Fruit fly (Drosophila melanogaster): ENCODE measurements around the gene CG3168.
A peak's percentile ranks its signal among the peaks of the same experiment; 100 is the strongest.

Gene CG3168

dm6 chrX:6678635-6679501, 60.9 kb downstream of the CG3168 start, which contains the start of gene ND-ASHI (continued):
- TF ChIP-seq CG4282 (GFP tag; optimal IDR thresholded peaks at IDR 0.05) (peak; percentile 68), CG12942 (GFP tag; optimal IDR thresholded peaks at IDR 0.05) (peak; percentile 87), CG6689 (GFP tag; IDR thresholded peaks at IDR 0.05) (peak; percentile 93), CG8765 (GFP tag; IDR thresholded peaks at IDR 0.05) (peak; percentile 94), CG6175 (GFP tag; IDR thresholded peaks at IDR 0.05) (peak; percentile 92), gsb-n (tag; optimal IDR thresholded peaks at IDR 0.05) (peak; percentile 84), C15 (GFP tag; IDR thresholded peaks at IDR 0.05) (peak; percentile 94), hb (GFP tag; IDR thresholded peaks at IDR 0.05; ENCODE audit: partially characterized antibody) (no peak), toy (GFP tag; IDR thresholded peaks at IDR 0.05) (peak; percentile 94), Pdp1 (GFP tag; optimal IDR thresholded peaks at IDR 0.05) (peak; percentile 95), Ssrp (tag; optimal IDR thresholded peaks at IDR 0.05) (peak; percentile 84), CG14050 (GFP tag; IDR thresholded peaks at IDR 0.05) (peak; percentile 94), Mad (GFP tag; optimal IDR thresholded peaks at IDR 0.05) (peak; percentile 89), CG13123 (GFP tag; optimal IDR thresholded peaks at IDR 0.05) (peak; percentile 75), cato (GFP tag; optimal IDR thresholded peaks at IDR 0.05; ENCODE audit: borderline replicate concordance) (peak; percentile 69), crc (GFP tag; optimal IDR thresholded peaks at IDR 0.05) (peak; percentile 85), CG4820 (GFP tag; optimal IDR thresholded peaks at IDR 0.05) (peak; percentile 93), CG6654 (GFP tag; optimal IDR thresholded peaks at IDR 0.05) (peak; percentile 83), Meics (GFP tag; optimal IDR thresholded peaks at IDR 0.05) (peak; percentile 97), corto (GFP tag; optimal IDR thresholded peaks at IDR 0.05) (peak; percentile 84), az2 (GFP tag; optimal IDR thresholded peaks at IDR 0.05) (peak; percentile 92), abd-A (tag; optimal IDR thresholded peaks at IDR 0.05) (no peak), trem (tag; optimal IDR thresholded peaks at IDR 0.05) (peak; percentile 70), CG11695 (GFP tag; IDR thresholded peaks at IDR 0.05) (peak; percentile 94), pros (GFP tag; optimal IDR thresholded peaks at IDR 0.05) (no peak), zen2 (GFP tag; IDR thresholded peaks at IDR 0.05; ENCODE audit: partially characterized antibody) (no peak), en (GFP tag; optimal IDR thresholded peaks at IDR 0.05) (peak; percentile 74), sim (GFP tag; IDR thresholded peaks at IDR 0.05) (peak; percentile 77), CG1647 (GFP tag; optimal IDR thresholded peaks at IDR 0.05) (peak; percentile 93), CG17612 (GFP tag; IDR thresholded peaks at IDR 0.05) (peak; percentile 92), rib (GFP tag; IDR thresholded peaks at IDR 0.05) (peak; percentile 96), CG8359 (GFP tag; optimal IDR thresholded peaks at IDR 0.05; ENCODE audit: borderline replicate concordance) (peak; percentile 80), Vsx1 (GFP tag; optimal IDR thresholded peaks at IDR 0.05) (peak; percentile 78), CG5953 (GFP tag; IDR thresholded peaks at IDR 0.05) (peak; percentile 91), CG8089 (GFP tag; optimal IDR thresholded peaks at IDR 0.05) (peak; percentile 79), CG31441 (GFP tag; IDR thresholded peaks at IDR 0.05) (peak; percentile 89), slou (GFP tag; optimal IDR thresholded peaks at IDR 0.05) (peak; percentile 87), HHEX (GFP tag; optimal IDR thresholded peaks at IDR 0.05) (peak; percentile 96), CG4404 (GFP tag; IDR thresholded peaks at IDR 0.05) (peak; percentile 85), kni (GFP tag; optimal IDR thresholded peaks at IDR 0.05) (peak; percentile 34), sens-2 (GFP tag; IDR thresholded peaks at IDR 0.05) (peak; percentile 95), Hr78 (GFP tag; optimal IDR thresholded peaks at IDR 0.05) (peak in 1 of 2 experiments; percentile 65), tio (GFP tag; optimal IDR thresholded peaks at IDR 0.05) (no peak), CG1024 (GFP tag; IDR thresholded peaks at IDR 0.05) (peak; percentile 89), Awh (GFP tag; IDR thresholded peaks at IDR 0.05) (peak; percentile 94), dan (GFP tag; IDR thresholded peaks at IDR 0.05) (peak; percentile 74), bsh (GFP tag; optimal IDR thresholded peaks at IDR 0.05) (peak; percentile 93 to 94), Aef1 (GFP tag; IDR thresholded peaks at IDR 0.05) (peak; percentile 95), CG14014 (GFP tag; IDR thresholded peaks at IDR 0.05) (peak; percentile 97)

Measured in whole organism, embryonic.